Worm (Caenorhabditis elegans): Measurements from ENCODE around the gene str-90.

The str-90 gene

ce11 chrV:8085141-8085540 is 17.9 kb upstream of the str-90 start, which contains the start of gene C09H5.7:
TSS of gene C09H5.7 (minus strand) at chrV:8085241.
- no peak for TF ChIP-seq ztf-6 (GFP tag; IDR thresholded peaks at IDR 0.05)

ce11 chrV:8090595-8090994 is 12.5 kb upstream of the str-90 start, which contains the start of gene str-130:
TSS of gene str-130 (minus strand) at chrV:8090695.
- TF ChIP-seq ztf-28 (GFP tag; IDR thresholded peaks at IDR 0.05) (no peak), tlf-1 (GFP tag; optimal IDR thresholded peaks at IDR 0.05) (no peak), Y79H2A.3 (GFP tag; conservative IDR thresholded peaks at IDR 0.05) (no peak), D2030.7 (GFP tag; IDR thresholded peaks at IDR 0.05) (no peak), hlh-26 (GFP tag; conservative IDR thresholded peaks at IDR 0.05) (no peak), rec-8 (tag; optimal IDR thresholded peaks at IDR 0.05) (no peak), nfyb-1 (GFP tag; IDR thresholded peaks at IDR 0.05) (no peak), F57C9.4 (tag; optimal IDR thresholded peaks at IDR 0.05) (no peak), lsy-27 (tag; optimal IDR thresholded peaks at IDR 0.05; ENCODE audit: borderline replicate concordance, insufficient read depth) (no peak), F52B5.7 (tag; optimal IDR thresholded peaks at IDR 0.05) (no peak), hrde-1 (tag; optimal IDR thresholded peaks at IDR 0.05; ENCODE audit: borderline replicate concordance) (no peak), attf-3 (GFP tag; conservative IDR thresholded peaks at IDR 0.05) (no peak)

ce11 chrV:8092385-8092784 is 10.7 kb upstream of the str-90 start, which contains the start of gene str-129:
TSS of gene str-129 (minus strand) at chrV:8092485.
- TF ChIP-seq Y79H2A.3 (GFP tag; conservative IDR thresholded peaks at IDR 0.05) (no peak), atf-7 (tag; optimal IDR thresholded peaks at IDR 0.05) (no peak), nfya-2 (GFP tag; IDR thresholded peaks at IDR 0.05) (no peak), pha-4 (tag; optimal IDR thresholded peaks at IDR 0.05) (no peak), unc-130 (GFP tag; optimal IDR thresholded peaks at IDR 0.05) (no peak), ztf-18 (tag; optimal IDR thresholded peaks at IDR 0.05) (no peak), sptf-2 (GFP tag; optimal IDR thresholded peaks at IDR 0.05) (no peak), hrde-1 (tag; optimal IDR thresholded peaks at IDR 0.05; ENCODE audit: borderline replicate concordance) (no peak), him-1 (tag; optimal IDR thresholded peaks at IDR 0.05) (no peak), cebp-2 (GFP tag; IDR thresholded peaks at IDR 0.05) (no peak), zim-3 (tag; optimal IDR thresholded peaks at IDR 0.05) (no peak), ztf-25 (GFP tag; IDR thresholded peaks at IDR 0.05) (no peak), attf-3 (GFP tag; conservative IDR thresholded peaks at IDR 0.05) (no peak), dox-1 (GFP tag; IDR thresholded peaks at IDR 0.05) (no peak), lir-1 (GFP tag; conservative IDR thresholded peaks at IDR 0.05) (no peak), tbx-9 (tag; optimal IDR thresholded peaks at IDR 0.05; ENCODE audit: borderline replicate concordance) (no peak), attf-5 (GFP tag; optimal IDR thresholded peaks at IDR 0.05) (no peak), D2030.7 (GFP tag; IDR thresholded peaks at IDR 0.05) (no peak), athp-1 (tag; optimal IDR thresholded peaks at IDR 0.05) (no peak), egl-18 (GFP tag; IDR thresholded peaks at IDR 0.05) (no peak)

- TF ChIP-seq somi-1 (GFP tag; optimal IDR thresholded peaks at IDR 0.05) (no peak), ztf-6 (GFP tag; IDR thresholded peaks at IDR 0.05) (no peak)
Observed at ce11 chrV:8095378-8095777, 7.7 kb upstream of the str-90 start, which contains the start of gene str-146. TSS of gene str-146 (minus strand) at chrV:8095478.

- TF ChIP-seq efl-1 (GFP tag; optimal IDR thresholded peaks at IDR 0.05) (no peak), fkh-3 (tag; optimal IDR thresholded peaks at IDR 0.05) (no peak), ztf-22 (GFP tag; optimal IDR thresholded peaks at IDR 0.05) (no peak)
Observed at ce11 chrV:8098239-8098638, 4.8 kb upstream of the str-90 start, which contains the start of gene str-145. TSS of gene str-145 (minus strand) at chrV:8098339.
